Fruit fly (Drosophila melanogaster): ENCODE measurements around the gene CG4213.

DNA sequence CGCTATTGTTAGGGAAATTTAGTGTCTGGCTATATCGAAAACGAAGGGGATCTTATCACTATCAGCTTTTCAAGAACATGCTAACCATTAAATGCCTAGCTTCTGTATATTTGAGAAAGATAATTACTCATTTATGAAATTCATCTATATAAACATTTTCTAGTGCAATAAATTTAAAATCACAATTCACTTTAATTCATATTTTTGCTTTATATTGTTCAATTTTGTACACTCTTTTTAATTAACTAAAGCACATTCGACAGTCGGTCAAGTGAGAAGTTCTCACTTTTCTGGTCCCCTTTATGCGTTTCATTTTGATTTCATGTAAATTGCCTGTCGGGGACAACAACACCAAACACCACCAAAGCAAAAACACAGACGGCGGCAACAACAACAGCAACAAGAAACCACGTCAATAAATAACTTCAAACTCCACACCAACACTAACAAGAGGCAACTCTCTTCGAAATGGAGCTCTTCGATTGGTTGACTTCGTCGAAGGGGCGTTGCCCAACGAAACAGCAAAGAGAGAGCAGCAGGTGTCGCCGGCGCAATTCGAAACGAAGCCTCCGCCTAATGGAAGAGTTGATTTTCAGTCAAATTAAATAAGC, 33.5 kb downstream of the CG4213 start:
- TF ChIP-seq NK7.1 (GFP tag; optimal IDR thresholded peaks at IDR 0.05): no peak
- no peak for TF ChIP-seq CG4820 (GFP tag; optimal IDR thresholded peaks at IDR 0.05)
- TF ChIP-seq hb (GFP tag; IDR thresholded peaks at IDR 0.05; ENCODE audit: partially characterized antibody): no peak
- no peak for TF ChIP-seq dmrt99B (tag; optimal IDR thresholded peaks at IDR 0.05)
- TF ChIP-seq cato (GFP tag; optimal IDR thresholded peaks at IDR 0.05; ENCODE audit: borderline replicate concordance): no peak
- no peak for TF ChIP-seq Lhr (GFP tag; optimal IDR thresholded peaks at IDR 0.05)
- no peak for TF ChIP-seq CG12104 (GFP tag; optimal IDR thresholded peaks at IDR 0.05)
- no peak for TF ChIP-seq CG13296 (GFP tag; optimal IDR thresholded peaks at IDR 0.05)
- no peak for TF ChIP-seq CG34224 (GFP tag; IDR thresholded peaks at IDR 0.05; ENCODE audit: partially characterized antibody)
- no peak for TF ChIP-seq p53 (GFP tag; optimal IDR thresholded peaks at IDR 0.05)
- no peak for TF ChIP-seq chif (GFP tag; optimal IDR thresholded peaks at IDR 0.05)
- TF ChIP-seq CG11093 (GFP tag; IDR thresholded peaks at IDR 0.05): no peak
- TF ChIP-seq pb (GFP tag; optimal IDR thresholded peaks at IDR 0.05): no peak

Measured in whole organism, embryonic.